Worm (Caenorhabditis elegans) whole organism, mixed stage, embryonic: ENCODE data around the gene T10D4.15.

ENCODE experiments used
- M03D4.4 ChIP-seq: sonication (generic microtip); optimal IDR thresholded peaks from 2 replicates; lab custom pipeline; 2017; ENCODE audit warnings: mild to moderate bottlenecking, missing genetic modification characterization, missing compliant biosample characterization
- bed-3 ChIP-seq: fragments of 200-800 bp; sonication (Bioruptor generic); optimal IDR thresholded peaks from 3 replicates; lab custom pipeline; 2018; ENCODE audit warnings: mild to moderate bottlenecking, missing genetic modification characterization, moderate library complexity, missing compliant biosample characterization
- blmp-1 ChIP-seq: fragments of 150-350 bp; optimal IDR thresholded peaks from 2 replicates; lab custom pipeline; 2014; ENCODE audit warnings: missing biosample characterization, missing genetic modification characterization
- ceh-43 ChIP-seq: fragments of 200-800 bp; sonication (Bioruptor generic); optimal IDR thresholded peaks from 2 replicates; lab custom pipeline; 2018; ENCODE audit warnings: mild to moderate bottlenecking, missing genetic modification characterization, moderate library complexity, missing compliant biosample characterization
- ceh-83 ChIP-seq: fragments of 200-800 bp; sonication (Bioruptor generic); optimal IDR thresholded peaks from 2 replicates; lab custom pipeline; 2018; ENCODE audit warnings: mild to moderate bottlenecking, missing genetic modification characterization, missing compliant biosample characterization
- ces-1 ChIP-seq: fragments of 150-350 bp; optimal IDR thresholded peaks from 2 replicates; lab custom pipeline; 2014; ENCODE audit warnings: missing biosample characterization, missing genetic modification reagents, missing genetic modification characterization
- drap-1 ChIP-seq: fragments of 200-800 bp; sonication (Bioruptor generic); optimal IDR thresholded peaks from 3 replicates; lab custom pipeline; 2018; ENCODE audit warnings: mild to moderate bottlenecking, missing genetic modification characterization, missing compliant biosample characterization
- elt-1 ChIP-seq: sonication (generic microtip); optimal IDR thresholded peaks from 2 replicates; lab custom pipeline; 2017; ENCODE audit warnings: missing genetic modification characterization, mild to moderate bottlenecking, missing compliant biosample characterization, antibody characterized with exemption, moderate library complexity, borderline replicate concordance; ENCODE audit not compliant: insufficient read depth
- elt-3 ChIP-seq: fragments of 150-350 bp; optimal IDR thresholded peaks from 2 replicates; lab custom pipeline; 2014; ENCODE audit warnings: missing biosample characterization, missing genetic modification characterization
- ham-2 ChIP-seq: fragments of 200-800 bp; sonication (Bioruptor generic); optimal IDR thresholded peaks from 2 replicates; lab custom pipeline; 2018; ENCODE audit warnings: mild to moderate bottlenecking, missing genetic modification characterization, missing compliant biosample characterization
- hlh-1 ChIP-seq: fragments of 150-350 bp; optimal IDR thresholded peaks from 2 replicates; lab custom pipeline; 2014; ENCODE audit warnings: missing biosample characterization, missing genetic modification reagents, missing genetic modification characterization
- lin-13 ChIP-seq: fragments of 150-350 bp; optimal IDR thresholded peaks from 2 replicates; lab custom pipeline; 2014; ENCODE audit warnings: missing biosample characterization, missing genetic modification characterization
- lin-32 ChIP-seq: fragments of 200-800 bp; sonication (Bioruptor generic); optimal IDR thresholded peaks from 2 replicates; lab custom pipeline; 2018; ENCODE audit warnings: mild to moderate bottlenecking, missing genetic modification characterization, missing compliant biosample characterization
- lsy-2 ChIP-seq: fragments of 150-350 bp; optimal IDR thresholded peaks from 2 replicates; lab custom pipeline; 2014; ENCODE audit warnings: missing biosample characterization, missing genetic modification characterization
- mab-5 ChIP-seq: fragments of 150-350 bp; optimal IDR thresholded peaks from 2 replicates; lab custom pipeline; 2014; ENCODE audit warnings: missing biosample characterization, missing genetic modification characterization
- mep-1 ChIP-seq: fragments of 150-350 bp; optimal IDR thresholded peaks from 2 replicates; lab custom pipeline; 2017; ENCODE audit warnings: missing biosample characterization, missing genetic modification reagents, missing genetic modification characterization, inconsistent platforms
- mls-2 ChIP-seq: sonication (generic microtip); optimal IDR thresholded peaks from 2 replicates; lab custom pipeline; 2016; ENCODE audit warnings: mild to moderate bottlenecking, missing genetic modification characterization, moderate library complexity, missing compliant biosample characterization
- nhr-12 ChIP-seq: fragments of 150-350 bp; optimal IDR thresholded peaks from 2 replicates; lab custom pipeline; 2014; ENCODE audit warnings: missing biosample characterization, missing genetic modification characterization
- nhr-2 ChIP-seq: fragments of 150-350 bp; optimal IDR thresholded peaks from 2 replicates; lab custom pipeline; 2014; ENCODE audit warnings: missing biosample characterization, missing genetic modification characterization
- nhr-237 ChIP-seq: fragments of 150-350 bp; optimal IDR thresholded peaks from 2 replicates; lab custom pipeline; 2014; ENCODE audit warnings: missing biosample characterization, missing genetic modification characterization
- nhr-76 ChIP-seq: sonication (generic microtip); optimal IDR thresholded peaks from 2 replicates; lab custom pipeline; 2017; ENCODE audit warnings: missing biosample characterization, missing genetic modification characterization
- pha-4 ChIP-seq: fragments of 150-350 bp; optimal IDR thresholded peaks from 2 replicates; lab custom pipeline; 2018; ENCODE audit warnings: missing biosample characterization, missing genetic modification reagents, missing genetic modification characterization
- sem-2 ChIP-seq: fragments of 200-800 bp; sonication (Bioruptor generic); optimal IDR thresholded peaks from 2 replicates; lab custom pipeline; 2018; ENCODE audit warnings: mild to moderate bottlenecking, missing genetic modification characterization, missing compliant biosample characterization
- snpc-4 ChIP-seq: fragments of 150-350 bp; optimal IDR thresholded peaks from 2 replicates; lab custom pipeline; 2014; ENCODE audit warnings: missing biosample characterization, missing genetic modification characterization
- tbx-8 ChIP-seq: fragments of 200-800 bp; sonication (Bioruptor generic); optimal IDR thresholded peaks from 2 replicates; lab custom pipeline; 2018; ENCODE audit warnings: mild to moderate bottlenecking, missing genetic modification characterization, moderate library complexity, missing compliant biosample characterization
- unc-120 ChIP-seq: sonication (generic microtip); optimal IDR thresholded peaks from 2 replicates; lab custom pipeline; 2017; ENCODE audit warnings: missing genetic modification characterization, missing compliant biosample characterization; ENCODE audit not compliant: poor library complexity, severe bottlenecking
- unc-39 ChIP-seq: fragments of 150-350 bp; optimal IDR thresholded peaks from 2 replicates; lab custom pipeline; 2014; ENCODE audit warnings: missing biosample characterization, missing genetic modification characterization
- unc-62 ChIP-seq: fragments of 150-350 bp; optimal IDR thresholded peaks from 2 replicates; lab custom pipeline; 2014; ENCODE audit warnings: missing biosample characterization, missing genetic modification reagents, missing genetic modification characterization
- zip-8 ChIP-seq: fragments of 150-350 bp; optimal IDR thresholded peaks from 2 replicates; lab custom pipeline; 2014; ENCODE audit warnings: missing biosample characterization, missing genetic modification characterization
- ztf-11 ChIP-seq: fragments of 150-350 bp; optimal IDR thresholded peaks from 2 replicates; lab custom pipeline; 2014; ENCODE audit warnings: missing biosample characterization, missing genetic modification characterization

The T10D4.15 gene

DNA sequence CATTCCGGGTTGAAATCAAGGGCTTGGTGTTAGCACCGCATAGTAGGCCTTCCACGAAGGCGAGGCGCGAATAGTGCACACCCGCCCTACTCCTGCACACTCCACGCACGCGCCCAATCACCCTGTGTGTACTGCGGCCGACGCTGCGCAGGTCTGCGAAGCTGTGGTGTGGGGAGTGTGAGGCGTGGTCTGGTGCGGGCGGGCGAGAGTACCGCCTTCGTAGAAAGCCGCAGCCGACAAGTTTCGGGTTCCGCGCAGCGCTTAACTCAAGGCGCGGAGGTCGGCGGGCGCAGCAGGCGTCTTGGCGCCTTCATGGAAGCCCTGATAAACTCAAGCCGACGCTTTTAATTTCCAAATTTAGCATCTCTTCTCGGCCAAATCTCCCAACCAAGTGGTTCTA, 37.8 kb upstream of the T10D4.15 start:
- TF ChIP-seq snpc-4 (tag; lab: Kevin White, UChicago) (no peak), ceh-83 (GFP tag; lab: Kevin White, UChicago) (peak; percentile 43)

DNA sequence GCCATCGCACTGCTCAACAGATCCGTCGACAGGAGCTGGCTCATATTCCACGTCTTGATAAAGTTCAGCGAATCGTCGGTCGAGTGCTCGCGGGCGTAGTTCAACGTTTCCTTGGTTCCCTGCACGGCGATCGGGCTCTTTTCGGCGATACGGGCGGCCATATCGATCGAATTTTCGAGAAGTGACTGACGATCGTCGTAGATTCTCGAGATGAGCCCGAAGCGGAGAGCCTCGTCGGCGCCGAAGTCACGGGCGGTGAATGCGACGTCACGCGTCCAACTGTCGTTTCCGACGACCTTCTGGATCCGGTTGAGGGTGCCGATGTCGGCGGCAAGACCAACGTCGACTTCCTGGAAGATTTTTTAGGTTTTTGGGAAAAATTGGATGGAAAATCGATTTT, 36.4 kb upstream of the T10D4.15 start:
- no peak for TF ChIP-seq drap-1 (GFP tag; lab: Kevin White, UChicago)
- TF ChIP-seq lin-32 (GFP tag; lab: Kevin White, UChicago), result no peak

DNA sequence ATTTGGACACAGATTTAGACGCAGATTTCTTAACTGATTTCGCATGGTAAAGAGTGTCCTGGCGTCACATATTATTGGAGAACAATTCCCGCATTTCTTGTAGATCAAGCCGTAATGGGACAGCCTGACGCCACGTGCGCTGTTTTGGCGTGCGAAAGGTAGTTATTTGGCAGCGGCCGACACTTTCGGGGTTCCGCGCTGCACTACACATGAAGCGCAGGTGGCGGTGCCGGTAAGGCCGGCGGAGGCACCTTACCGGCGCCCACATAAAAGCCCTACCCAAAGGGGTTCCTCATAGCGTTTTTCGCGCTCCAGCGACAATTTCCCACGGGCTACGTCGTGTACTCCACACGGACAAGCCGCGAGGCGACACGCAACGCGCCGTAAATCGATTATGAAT, 35.8 kb upstream of the T10D4.15 start:
- no peak for TF ChIP-seq sem-2 (GFP tag; lab: Kevin White, UChicago)
- no peak for TF ChIP-seq ceh-43 (GFP tag; lab: Kevin White, UChicago)
- no peak for TF ChIP-seq unc-62 (GFP tag; lab: Kevin White, UChicago)
- no peak for TF ChIP-seq mep-1 (tag; lab: Kevin White, UChicago)
- no peak for TF ChIP-seq mab-5 (tag; lab: Kevin White, UChicago)
- TF ChIP-seq ham-2, result no peak
- TF ChIP-seq blmp-1, result no peak
- no peak for TF ChIP-seq ces-1
- no peak for TF ChIP-seq lin-32 (GFP tag; lab: Kevin White, UChicago)
- no peak for TF ChIP-seq nhr-237
- TF ChIP-seq pha-4 (tag; lab: Kevin White, UChicago), result no peak
- TF ChIP-seq bed-3, result no peak
- no peak for TF ChIP-seq unc-39 (tag; lab: Kevin White, UChicago)

DNA sequence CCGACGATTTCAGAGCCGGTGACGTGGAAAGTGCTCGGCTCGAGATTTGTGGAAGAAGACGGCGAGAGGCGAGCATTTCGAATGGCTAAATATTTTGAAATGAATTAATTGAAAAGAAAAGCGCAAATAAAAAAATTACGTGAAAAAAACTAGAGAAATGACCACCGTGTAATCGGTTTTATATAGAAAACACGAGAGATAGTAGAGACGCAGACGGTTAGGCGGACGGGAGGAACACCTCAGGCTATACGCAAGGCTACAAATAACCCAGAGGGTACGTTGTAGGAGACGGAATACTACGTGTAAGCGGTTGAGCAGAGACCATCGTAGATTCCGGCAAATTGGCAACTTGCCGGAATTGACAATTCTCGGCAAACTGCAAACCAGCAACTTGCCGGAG, 34.8 kb upstream of the T10D4.15 start, which contains the start of gene Y25C1A.13:
Gene Y25C1A.13 (minus strand): TSS at position 101 of the 400 bp plus-strand sequence.
- TF ChIP-seq bed-3, result no peak
- no peak for TF ChIP-seq snpc-4 (tag; lab: Kevin White, UChicago)
- TF ChIP-seq hlh-1, result no peak
- TF ChIP-seq ceh-83 (GFP tag; lab: Kevin White, UChicago), result no peak

DNA sequence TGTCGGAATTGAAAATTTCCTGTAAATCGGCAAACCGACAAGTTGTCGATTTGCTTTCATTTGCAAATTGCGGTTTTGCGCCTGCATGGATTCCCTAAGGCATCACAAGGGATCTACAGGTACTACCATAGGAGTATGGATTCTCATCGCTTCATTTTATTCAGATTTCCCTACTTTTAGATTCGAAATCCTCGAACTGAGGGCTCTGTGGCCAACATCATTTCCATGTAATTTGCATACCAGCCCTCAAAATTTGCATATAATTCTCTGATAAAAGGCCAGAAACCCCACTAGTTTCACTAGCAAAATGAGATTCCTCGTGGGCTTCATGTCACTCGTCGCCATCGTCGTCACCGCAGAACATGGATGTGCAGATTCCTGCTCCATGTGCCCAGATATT, 33.6 kb upstream of the T10D4.15 start, which contains the start of gene Y25C1A.2:
Gene Y25C1A.2 (plus strand): TSS at position 301 of the 400 bp plus-strand sequence.
- TF ChIP-seq tbx-8 (GFP tag; lab: Kevin White, UChicago) (no peak), nhr-76 (no peak), zip-8 (tag; lab: Kevin White, UChicago) (no peak), unc-62 (GFP tag; lab: Kevin White, UChicago) (no peak), lsy-2 (tag; lab: Kevin White, UChicago) (no peak)
- TF ChIP-seq, all 35 proteins: peak for 0

DNA sequence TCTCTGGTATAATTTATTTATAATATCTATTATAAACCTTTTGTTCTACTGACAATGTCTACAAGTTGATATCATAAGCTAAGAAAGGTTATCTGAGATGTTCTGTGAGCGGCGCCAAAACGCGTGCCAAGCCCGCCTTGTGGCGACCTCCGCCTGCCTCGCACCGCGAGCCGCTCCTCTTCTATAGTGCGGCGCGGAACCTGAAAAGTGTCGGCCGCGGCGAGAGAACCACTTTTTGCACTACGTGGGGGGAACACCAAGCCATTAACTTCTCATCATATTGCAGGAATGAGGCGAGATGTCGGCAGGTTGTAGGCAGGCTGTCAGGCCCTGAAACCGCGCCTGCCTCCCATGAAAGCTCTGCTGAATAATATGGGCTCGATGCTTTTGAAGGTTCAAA, 32.7 kb upstream of the T10D4.15 start:
- TF ChIP-seq mls-2 (tag; lab: Kevin White, UChicago) (no peak), ztf-11 (tag; lab: Kevin White, UChicago) (no peak), bed-3 (no peak), zip-8 (tag; lab: Kevin White, UChicago) (no peak), lin-32 (GFP tag; lab: Kevin White, UChicago) (no peak), elt-3 (tag; lab: Kevin White, UChicago) (no peak), snpc-4 (tag; lab: Kevin White, UChicago) (no peak), drap-1 (GFP tag; lab: Kevin White, UChicago) (no peak), nhr-12 (tag; lab: Kevin White, UChicago) (no peak), M03D4.4 (tag; lab: Kevin White, UChicago) (no peak), unc-39 (tag; lab: Kevin White, UChicago) (no peak), unc-120 (tag; lab: Kevin White, UChicago) (no peak), elt-1 (tag; lab: Kevin White, UChicago) (no peak), nhr-2 (tag; lab: Kevin White, UChicago) (no peak), lsy-2 (tag; lab: Kevin White, UChicago) (no peak), hlh-1 (no peak), lin-13 (tag; lab: Kevin White, UChicago) (no peak)
